Fruit fly (Drosophila melanogaster): ENCODE results near the gene CG42857.
A peak's percentile ranks its signal among the peaks of the same experiment; 100 is the strongest.

The CG42857 gene

dm6 chr3R:9771519-9771972 is 49.4 kb downstream of the CG42857 start, which contains the start of gene CG9471 (continued):
- peak; percentile 97 for TF ChIP-seq CG8388 (GFP tag; optimal IDR thresholded peaks at IDR 0.05)
- peak; percentile 74 for TF ChIP-seq danr (GFP tag; IDR thresholded peaks at IDR 0.05)
- TF ChIP-seq Gug (GFP tag; IDR thresholded peaks at IDR 0.05) = peak; percentile 89
- TF ChIP-seq CrebB (tag; optimal IDR thresholded peaks at IDR 0.05) = peak; percentile 88
- peak; percentile 80 for TF ChIP-seq sqz (GFP tag; optimal IDR thresholded peaks at IDR 0.05)
- peak; percentile 76 for TF ChIP-seq CG15696 (tag; optimal IDR thresholded peaks at IDR 0.05)
- TF ChIP-seq Drgx (GFP tag; IDR thresholded peaks at IDR 0.05) = peak; percentile 94
- peak; percentile 73 for TF ChIP-seq wek (GFP tag; optimal IDR thresholded peaks at IDR 0.05)
- peak; percentile 91 for TF ChIP-seq CG17385 (GFP tag; optimal IDR thresholded peaks at IDR 0.05)
- TF ChIP-seq CG4820 (GFP tag; optimal IDR thresholded peaks at IDR 0.05) = peak; percentile 89
- TF ChIP-seq CG17328 (GFP tag; IDR thresholded peaks at IDR 0.05) = peak; percentile 91
- peak; percentile 76 for TF ChIP-seq Ravus (GFP tag; IDR thresholded peaks at IDR 0.05)
- peak; percentile 76 for TF ChIP-seq CG2202 (tag; optimal IDR thresholded peaks at IDR 0.05)
- peak; percentile 41 for TF ChIP-seq fd64A (GFP tag; optimal IDR thresholded peaks at IDR 0.05)
- TF ChIP-seq zen (tag; optimal IDR thresholded peaks at IDR 0.05) = peak; percentile 88
- no peak for TF ChIP-seq prd (optimal IDR thresholded peaks at IDR 0.05)
- TF ChIP-seq prd (GFP tag; IDR thresholded peaks at IDR 0.05) = peak; percentile 96
- TF ChIP-seq kni (GFP tag; optimal IDR thresholded peaks at IDR 0.05) = peak; percentile 30
- TF ChIP-seq Dip2 (GFP tag; IDR thresholded peaks at IDR 0.05) = peak; percentile 25; the same call in 1 of the 2 replicates
- peak; percentile 94 for TF ChIP-seq Hsf (GFP tag; optimal IDR thresholded peaks at IDR 0.05)
- peak; percentile 93 for TF ChIP-seq Rfx (GFP tag; IDR thresholded peaks at IDR 0.05)
- TF ChIP-seq CG7745 (tag; optimal IDR thresholded peaks at IDR 0.05) = peak; percentile 58
- TF ChIP-seq CG11247 (GFP tag; IDR thresholded peaks at IDR 0.05) = peak; percentile 90
- peak; percentile 57 for TF ChIP-seq CG3163 (GFP tag; optimal IDR thresholded peaks at IDR 0.05)
- peak; percentile 90 for TF ChIP-seq ap (GFP tag; IDR thresholded peaks at IDR 0.05)
- peak; percentile 93 for TF ChIP-seq Hand (GFP tag; optimal IDR thresholded peaks at IDR 0.05)
- no peak for TF ChIP-seq CkIIα-i1 (GFP tag; IDR thresholded peaks at IDR 0.05)
- peak; percentile 88 for TF ChIP-seq Six4 (GFP tag; optimal IDR thresholded peaks at IDR 0.05)
- TF ChIP-seq Myb (GFP tag; optimal IDR thresholded peaks at IDR 0.05) = peak; percentile 74
- TF ChIP-seq gcm2 (GFP tag; optimal IDR thresholded peaks at IDR 0.05) = peak; percentile 76
- peak; percentile 87 for TF ChIP-seq bcd (GFP tag; optimal IDR thresholded peaks at IDR 0.05)
- peak; percentile 87 for TF ChIP-seq Ssrp (tag; optimal IDR thresholded peaks at IDR 0.05)
- TF ChIP-seq CG4328 (GFP tag; optimal IDR thresholded peaks at IDR 0.05) = peak; percentile 83
- TF ChIP-seq chinmo (GFP tag; IDR thresholded peaks at IDR 0.05; ENCODE audit: partially characterized antibody) = no peak
- TF ChIP-seq Elba2 (GFP tag; optimal IDR thresholded peaks at IDR 0.05) = peak; percentile 54
- peak; percentile 92 for TF ChIP-seq E2f2 (GFP tag; IDR thresholded peaks at IDR 0.05)
- TF ChIP-seq CG12104 (GFP tag; optimal IDR thresholded peaks at IDR 0.05) = peak; percentile 85
- TF ChIP-seq lab (GFP tag; optimal IDR thresholded peaks at IDR 0.05) = peak; percentile 96
- TF ChIP-seq Dbx (GFP tag; IDR thresholded peaks at IDR 0.05) = peak; percentile 91
- TF ChIP-seq Max (GFP tag; optimal IDR thresholded peaks at IDR 0.05) = peak; percentile 86
- TF ChIP-seq peb (GFP tag; IDR thresholded peaks at IDR 0.05) = peak; percentile 88
- TF ChIP-seq tll (GFP tag; optimal IDR thresholded peaks at IDR 0.05) = no peak
- peak; percentile 91 for TF ChIP-seq cas (GFP tag; IDR thresholded peaks at IDR 0.05)
- TF ChIP-seq CG7271 (tag; optimal IDR thresholded peaks at IDR 0.05) = peak; percentile 73
- TF ChIP-seq NFAT (GFP tag; IDR thresholded peaks at IDR 0.05) = peak; percentile 72
- TF ChIP-seq Hr3 (GFP tag; optimal IDR thresholded peaks at IDR 0.05) = peak; percentile 91
- peak; percentile 83 for TF ChIP-seq oc (tag; optimal IDR thresholded peaks at IDR 0.05)
- peak; percentile 80 for TF ChIP-seq croc (GFP tag; conservative IDR thresholded peaks at IDR 0.05)
- TF ChIP-seq CG17802 (tag; optimal IDR thresholded peaks at IDR 0.05) = peak; percentile 50
- peak; percentile 93 for TF ChIP-seq ind (GFP tag; optimal IDR thresholded peaks at IDR 0.05)
- peak; percentile 94 for TF ChIP-seq ci (GFP tag; IDR thresholded peaks at IDR 0.05)

Measured in whole organism, embryonic.